Worm (Caenorhabditis elegans) whole organism, young adult: Measurements from ENCODE around the gene T12G3.2.
A peak's percentile ranks its signal among the peaks of the same experiment; 100 is the strongest.

Experiments used
- B0035.1 ChIP-seq: sonication (generic microtip); optimal IDR thresholded peaks from 2 replicates; lab custom pipeline; 2016; ENCODE audit warnings: missing genetic modification characterization, mild to moderate bottlenecking, missing compliant biosample characterization, missing genotype, missing genetic modification reagents
- B0261.1 ChIP-seq: sonication (generic microtip); optimal IDR thresholded peaks from 2 replicates; lab custom pipeline; 2016; ENCODE audit warnings: mild to moderate bottlenecking, missing genetic modification characterization, moderate library complexity, missing compliant biosample characterization
- D2030.7 ChIP-seq: fragments of 200-800 bp; sonication (Bioruptor generic); IDR thresholded peaks from 2 replicates; pipeline ENCODE4 v1.3.6; 2022; ENCODE audit warnings: missing genetic modification reagents, missing genetic modification characterization, missing compliant biosample characterization
- F10E7.11 ChIP-seq: sonication (generic microtip); optimal IDR thresholded peaks from 2 replicates; lab custom pipeline; 2017; ENCODE audit warnings: mild to moderate bottlenecking, missing genetic modification characterization, moderate library complexity, missing compliant biosample characterization
- F22D6.2 ChIP-seq: sonication (generic microtip); optimal IDR thresholded peaks from 2 replicates; lab custom pipeline; 2016; ENCODE audit warnings: mild to moderate bottlenecking, missing genetic modification characterization, missing compliant biosample characterization
- F23B12.7 ChIP-seq: sonication (generic microtip); optimal IDR thresholded peaks from 2 replicates; lab custom pipeline; 2017; ENCODE audit warnings: missing genetic modification characterization, mild to moderate bottlenecking, missing compliant biosample characterization, antibody characterized with exemption, moderate library complexity; ENCODE audit not compliant: insufficient read depth
- F57C9.4 ChIP-seq: sonication (generic microtip); optimal IDR thresholded peaks from 2 replicates; lab custom pipeline; 2017; ENCODE audit warnings: mild to moderate bottlenecking, missing genetic modification characterization, missing compliant biosample characterization
- T07F8.4 ChIP-seq: sonication (generic microtip); optimal IDR thresholded peaks from 2 replicates; lab custom pipeline; 2016; ENCODE audit warnings: mild to moderate bottlenecking, missing genetic modification characterization, moderate library complexity, missing compliant biosample characterization
- athp-1 ChIP-seq: sonication (generic microtip); optimal IDR thresholded peaks from 2 replicates; lab custom pipeline; 2017; ENCODE audit warnings: mild to moderate bottlenecking, missing genetic modification characterization, missing compliant biosample characterization
- attf-3 ChIP-seq: fragments of 200-800 bp; sonication (Bioruptor generic); conservative IDR thresholded peaks from 2 replicates; pipeline ENCODE4 v1.3.6; 2022; ENCODE audit warnings: missing genetic modification reagents, missing genetic modification characterization, missing compliant biosample characterization
- attf-6 ChIP-seq: fragments of 200-800 bp; sonication (Bioruptor generic); IDR thresholded peaks from 2 replicates; pipeline ENCODE4 v1.3.6; 2022; ENCODE audit warnings: missing genetic modification reagents, missing genetic modification characterization, missing compliant biosample characterization
- bed-1 ChIP-seq: fragments of 200-800 bp; sonication (Bioruptor generic); IDR thresholded peaks from 2 replicates; pipeline ENCODE4 v1.3.6; 2022; ENCODE audit warnings: missing genetic modification reagents, missing genetic modification characterization, missing compliant biosample characterization
- ccch-3 ChIP-seq: fragments of 200-800 bp; sonication (Bioruptor generic); optimal IDR thresholded peaks from 2 replicates; lab custom pipeline; 2018; ENCODE audit warnings: mild to moderate bottlenecking, missing genetic modification characterization, missing compliant biosample characterization
- cebp-1 ChIP-seq, 2 experiments: fragments of 200-800 bp in 1 of 2; sonication (Bioruptor generic) in 1 of 2; sonication (generic microtip) in 1 of 2; IDR thresholded peaks in 1 of 2; optimal IDR thresholded peaks in 1 of 2; 2 replicates each; pipeline versions ENCODE4 v1.3.6 to Lab custom; 2017 to 2022; ENCODE audit warnings: missing compliant biosample characterization in 2 of 2, missing genetic modification characterization in 2 of 2, mild to moderate bottlenecking in 1 of 2, missing genetic modification reagents in 1 of 2, moderate library complexity in 1 of 2
- cebp-2 ChIP-seq: fragments of 200-800 bp; sonication (Bioruptor generic); IDR thresholded peaks from 2 replicates; pipeline ENCODE4 v1.3.6; 2022; ENCODE audit warnings: missing genetic modification characterization, missing compliant biosample characterization
- chd-7 ChIP-seq: sonication (generic microtip); optimal IDR thresholded peaks from 2 replicates; lab custom pipeline; 2016; ENCODE audit warnings: mild to moderate bottlenecking, missing genetic modification characterization, moderate library complexity, missing compliant biosample characterization
- egl-18 ChIP-seq: fragments of 200-800 bp; sonication (Bioruptor generic); IDR thresholded peaks from 2 replicates; pipeline ENCODE4 v1.3.6; 2022; ENCODE audit warnings: missing genetic modification reagents, missing genetic modification characterization, missing compliant biosample characterization
- egl-44 ChIP-seq: fragments of 200-800 bp; sonication (Bioruptor generic); IDR thresholded peaks from 2 replicates; pipeline ENCODE4 v1.3.6; 2022; ENCODE audit warnings: missing genetic modification reagents, missing genetic modification characterization, missing compliant biosample characterization
- ekl-4 ChIP-seq: fragments of 200-800 bp; sonication (Bioruptor generic); IDR thresholded peaks from 2 replicates; pipeline ENCODE4 v1.3.6; 2022; ENCODE audit warnings: missing genetic modification reagents, missing genetic modification characterization, missing compliant biosample characterization
- fkh-3 ChIP-seq: sonication (generic microtip); optimal IDR thresholded peaks from 2 replicates; lab custom pipeline; 2016; ENCODE audit warnings: mild to moderate bottlenecking, missing genetic modification characterization, missing compliant biosample characterization
- hmg-1.2 ChIP-seq: fragments of 200-800 bp; sonication (Bioruptor generic); IDR thresholded peaks from 2 replicates; pipeline ENCODE4 v1.3.6; 2022; ENCODE audit warnings: missing genetic modification reagents, missing genetic modification characterization, missing compliant biosample characterization
- hsf-1 ChIP-seq: fragments of 200-800 bp; sonication (Bioruptor generic); IDR thresholded peaks from 2 replicates; pipeline ENCODE4 v1.3.6; 2022; ENCODE audit warnings: missing genetic modification reagents, missing genetic modification characterization, missing compliant biosample characterization
- lag-1 ChIP-seq: fragments of 200-800 bp; sonication (Bioruptor generic); IDR thresholded peaks from 2 replicates; pipeline ENCODE4 v1.3.6; 2022; ENCODE audit warnings: missing genetic modification reagents, missing genetic modification characterization, missing compliant biosample characterization
- let-526 ChIP-seq: fragments of 200-800 bp; sonication (Bioruptor generic); IDR thresholded peaks from 2 replicates; pipeline ENCODE4 v1.3.6; 2022; ENCODE audit warnings: missing genetic modification reagents, missing genetic modification characterization, missing compliant biosample characterization
- lin-35 ChIP-seq, 3 experiments: fragments of 150-350 bp in 2 of 3; sonication (generic microtip) in 1 of 3; optimal IDR thresholded peaks; 2 replicates each; lab custom pipeline; 2014 to 2018; ENCODE audit warnings: missing biosample characterization in 3 of 3, missing genetic modification characterization in 3 of 3, missing genetic modification reagents in 3 of 3
- lsl-1 ChIP-seq: fragments of 200-800 bp; sonication (Bioruptor generic); optimal IDR thresholded peaks from 2 replicates; lab custom pipeline; 2018; ENCODE audit warnings: mild to moderate bottlenecking, missing genetic modification characterization, moderate library complexity, missing compliant biosample characterization
- lsy-27 ChIP-seq: sonication (generic microtip); optimal IDR thresholded peaks from 2 replicates; lab custom pipeline; 2017; ENCODE audit warnings: missing genetic modification characterization, mild to moderate bottlenecking, missing compliant biosample characterization, antibody characterized with exemption, missing genotype, borderline replicate concordance; ENCODE audit not compliant: insufficient read depth
- madf-10 ChIP-seq: sonication (generic microtip); optimal IDR thresholded peaks from 2 replicates; lab custom pipeline; 2016; ENCODE audit warnings: mild to moderate bottlenecking, missing genetic modification characterization, missing compliant biosample characterization
- madf-6 ChIP-seq: fragments of 200-800 bp; sonication (Bioruptor generic); IDR thresholded peaks from 2 replicates; pipeline ENCODE4 v1.3.6; 2022; ENCODE audit warnings: missing genetic modification reagents, missing genetic modification characterization, missing compliant biosample characterization
- mel-28 ChIP-seq: sonication (generic microtip); optimal IDR thresholded peaks from 2 replicates; lab custom pipeline; 2016; ENCODE audit warnings: borderline replicate concordance, mild to moderate bottlenecking, missing genetic modification characterization, missing compliant biosample characterization
- mes-4 ChIP-seq: sonication (generic microtip); optimal IDR thresholded peaks from 2 replicates; lab custom pipeline; 2016; ENCODE audit warnings: missing genotype, missing genetic modification characterization, missing compliant biosample characterization
- nfya-2 ChIP-seq: fragments of 200-800 bp; sonication (Bioruptor generic); IDR thresholded peaks from 2 replicates; pipeline ENCODE4 v1.3.6; 2022; ENCODE audit warnings: missing genetic modification reagents, missing genetic modification characterization, missing compliant biosample characterization
- nhr-120 ChIP-seq: fragments of 200-800 bp; sonication (Bioruptor generic); IDR thresholded peaks from 2 replicates; pipeline ENCODE4 v1.3.6; 2022; ENCODE audit warnings: missing genetic modification characterization, missing compliant biosample characterization
- nhr-179 ChIP-seq: sonication (generic microtip); optimal IDR thresholded peaks from 2 replicates; lab custom pipeline; 2016; ENCODE audit warnings: mild to moderate bottlenecking, missing genetic modification characterization, missing compliant biosample characterization
- nhr-80 ChIP-seq: sonication (generic microtip); optimal IDR thresholded peaks from 2 replicates; lab custom pipeline; 2016; ENCODE audit warnings: missing genetic modification characterization, missing compliant biosample characterization
- pbrm-1 ChIP-seq: fragments of 200-800 bp; sonication (Bioruptor generic); IDR thresholded peaks from 2 replicates; pipeline ENCODE4 v1.3.6; 2022; ENCODE audit warnings: missing genetic modification reagents, missing genetic modification characterization, missing compliant biosample characterization
- rec-8 ChIP-seq, 2 experiments: sonication (generic microtip); optimal IDR thresholded peaks; 2 replicates each; lab custom pipeline; 2016; ENCODE audit warnings: mild to moderate bottlenecking in 2 of 2, missing genetic modification characterization in 2 of 2, missing genetic modification reagents in 2 of 2, missing genotype in 2 of 2, missing biosample characterization in 1 of 2, missing compliant biosample characterization in 1 of 2, moderate library complexity in 1 of 2
- snpc-1.1 ChIP-seq: sonication (generic microtip); optimal IDR thresholded peaks from 2 replicates; lab custom pipeline; 2017; ENCODE audit warnings: missing genetic modification characterization, mild to moderate bottlenecking, missing compliant biosample characterization, antibody characterized with exemption, moderate library complexity, missing genotype, missing genetic modification reagents; ENCODE audit not compliant: insufficient read depth
- snpc-1.3 ChIP-seq: sonication (generic microtip); optimal IDR thresholded peaks from 2 replicates; lab custom pipeline; 2017; ENCODE audit warnings: missing genetic modification characterization, mild to moderate bottlenecking, missing compliant biosample characterization, antibody characterized with exemption, moderate library complexity, missing genotype, missing genetic modification reagents; ENCODE audit not compliant: insufficient read depth
- snpc-3.4 ChIP-seq: sonication (generic microtip); optimal IDR thresholded peaks from 2 replicates; lab custom pipeline; 2017; ENCODE audit warnings: missing genetic modification characterization, mild to moderate bottlenecking, missing compliant biosample characterization, antibody characterized with exemption, moderate library complexity, missing genotype, missing genetic modification reagents
- snpc-4 ChIP-seq, 5 experiments: fragments of 150-350 bp in 1 of 5; sonication (generic microtip) in 4 of 5; optimal IDR thresholded peaks; 2 replicates each; lab custom pipeline; 2014 to 2018; ENCODE audit warnings: missing genetic modification characterization in 5 of 5, missing biosample characterization in 3 of 5, antibody characterized with exemption in 2 of 5, mild to moderate bottlenecking in 2 of 5, missing compliant biosample characterization in 2 of 5, missing genotype in 2 of 5, moderate library complexity in 2 of 5, missing genetic modification reagents in 1 of 5
- sptf-2 ChIP-seq: fragments of 200-800 bp; sonication (Bioruptor generic); optimal IDR thresholded peaks from 2 replicates; lab custom pipeline; 2018; ENCODE audit warnings: mild to moderate bottlenecking, missing genetic modification characterization, missing compliant biosample characterization
- xnd-1 ChIP-seq: sonication (generic microtip); optimal IDR thresholded peaks from 2 replicates; lab custom pipeline; 2016; ENCODE audit warnings: missing genotype, missing genetic modification reagents, missing genetic modification characterization, missing compliant biosample characterization
- ztf-22 ChIP-seq: fragments of 200-800 bp; sonication (Bioruptor generic); optimal IDR thresholded peaks from 2 replicates; lab custom pipeline; 2018; ENCODE audit warnings: mild to moderate bottlenecking, missing genetic modification characterization, moderate library complexity, missing compliant biosample characterization

Gene T12G3.2

ce11 chrIV:12005090-12005770 is 41.5 kb downstream of the T12G3.2 start (continued):
- TF ChIP-seq ekl-4 (no peak), mel-28 (tag; lab: Kevin White, UChicago) (no peak), F23B12.7 (tag; lab: Kevin White, UChicago) (peak; percentile 38), D2030.7 (peak; percentile 35), snpc-1.3 (peak; percentile 40), cebp-2 (GFP tag; lab: Robert Waterston, UW) (peak; percentile 89; the same call in 1 of the 2 replicates), ccch-3 (GFP tag; lab: Kevin White, UChicago) (no peak), bed-1 (GFP tag; lab: Robert Waterston, UW) (no peak), snpc-3.4 (tag; lab: Kevin White, UChicago) (peak; percentile 39), nhr-120 (GFP tag; lab: Robert Waterston, UW) (no peak), lsy-27 (no peak), xnd-1 (tag; lab: Kevin White, UChicago) (no peak), hsf-1 (GFP tag; lab: Robert Waterston, UW) (no peak), ztf-22 (GFP tag; lab: Kevin White, UChicago) (no peak), lin-35 (GFP tag; optimal IDR thresholded peaks at IDR 0.05; lab: Kevin White, UChicago) (no peak), rec-8 (tag; optimal IDR thresholded peaks at IDR 0.05; lab: Kevin White, UChicago) (peak; percentile 57 to 80), egl-18 (GFP tag; lab: Robert Waterston, UW) (0 out of 2 replicates have a peak, but pooled peaks have one; percentile 37), lsl-1 (GFP tag; lab: Kevin White, UChicago) (peak; percentile 40), fkh-3 (tag; lab: Kevin White, UChicago) (no peak), mes-4 (tag; lab: Kevin White, UChicago) (no peak), hmg-1.2 (GFP tag; lab: Robert Waterston, UW) (peak; percentile 39; the same call in 1 of the 2 replicates), nhr-80 (peak; percentile 32), T07F8.4 (tag; lab: Kevin White, UChicago) (peak; percentile 18), B0261.1 (peak; percentile 63), nhr-179 (tag; lab: Kevin White, UChicago) (no peak), snpc-4 (GFP tag; optimal IDR thresholded peaks at IDR 0.05; lab: Kevin White, UChicago) (peak; percentile 37), snpc-4 (tag; optimal IDR thresholded peaks at IDR 0.05; lab: Kevin White, UChicago) (peak in 3 of 4 experiments; percentile 14 to 70 (median 37)), egl-44 (GFP tag; lab: Robert Waterston, UW) (peak; percentile 44; the same call in 1 of the 2 replicates), attf-3 (GFP tag; lab: Robert Waterston, UW) (no peak), chd-7 (peak; percentile 32), B0035.1 (tag; lab: Kevin White, UChicago) (no peak), snpc-1.1 (tag; lab: Kevin White, UChicago) (no peak), attf-6 (GFP tag; lab: Robert Waterston, UW) (no peak), madf-6 (GFP tag; lab: Robert Waterston, UW) (peak; percentile 61), F22D6.2 (no peak), nfya-2 (GFP tag; lab: Robert Waterston, UW) (no peak), sptf-2 (GFP tag; lab: Kevin White, UChicago) (no peak), cebp-1 (GFP tag; IDR thresholded peaks at IDR 0.05; lab: Robert Waterston, UW) (no peak), cebp-1 (tag; optimal IDR thresholded peaks at IDR 0.05; lab: Kevin White, UChicago) (peak; percentile 35), let-526 (GFP tag; lab: Robert Waterston, UW) (no peak), lag-1 (no peak), pbrm-1 (GFP tag; lab: Robert Waterston, UW) (0 out of 2 replicates have a peak, but pooled peaks have one; percentile 18), F10E7.11 (no peak), madf-10 (peak; percentile 19), athp-1 (tag; lab: Kevin White, UChicago) (no peak), F57C9.4 (tag; lab: Kevin White, UChicago) (no peak)
